Worm (Caenorhabditis elegans): ENCODE measurements around the gene Y53F4B.18.

Gene Y53F4B.18

DNA sequence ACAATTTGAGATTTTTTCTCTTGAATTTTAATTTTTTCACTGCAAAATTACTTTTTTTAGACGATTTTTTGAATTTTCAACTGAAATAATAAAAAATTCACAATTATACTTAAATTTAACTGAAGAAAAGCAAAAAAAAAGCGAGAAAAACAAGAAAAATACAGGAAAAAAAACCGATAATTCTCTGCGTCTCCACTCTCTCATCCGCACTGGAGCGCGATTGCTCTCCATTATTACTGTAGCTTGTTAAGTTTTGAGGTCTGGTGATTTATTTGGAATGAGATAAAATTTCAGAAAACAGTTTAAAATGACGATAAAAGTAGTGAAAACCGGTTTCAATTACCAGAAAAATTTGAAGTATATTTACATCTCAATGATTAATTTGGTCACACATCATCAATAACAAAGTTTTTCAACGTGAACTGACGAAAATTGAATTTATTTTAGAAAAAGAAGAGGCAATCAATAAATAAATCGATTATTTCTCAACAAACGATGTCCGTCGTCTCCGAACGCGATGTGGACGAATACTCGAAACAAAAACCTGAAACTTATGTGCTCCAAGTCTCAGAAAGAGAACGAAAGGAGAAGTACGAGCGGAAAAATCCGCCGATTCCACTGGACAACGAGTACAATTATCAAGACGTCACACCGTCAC is 5.4 kb upstream of the Y53F4B.18 start, which contains the start of gene Y53F4B.19:
Gene Y53F4B.19 (plus strand): TSS at position 157 of the 658 bp plus-strand sequence.
- TF ChIP-seq nhr-11 (tag; optimal IDR thresholded peaks at IDR 0.05) (no peak), nhr-85 (tag) (no peak), dpl-1 (GFP tag; optimal IDR thresholded peaks at IDR 0.05) (no peak), efl-1 (optimal IDR thresholded peaks at IDR 0.05) (no peak), efl-1 (GFP tag; optimal IDR thresholded peaks at IDR 0.05 in 1 of 2) (peak in 1 of 2 experiments; percentile 38), alr-1 (tag; optimal IDR thresholded peaks at IDR 0.05; ENCODE audit: borderline replicate concordance) (no peak), snpc-4 (tag; optimal IDR thresholded peaks at IDR 0.05) (no peak), ceh-82 (tag; optimal IDR thresholded peaks at IDR 0.05) (no peak), isw-1 (GFP tag; IDR thresholded peaks at IDR 0.05) (no peak), Y116A8C.19 (tag; optimal IDR thresholded peaks at IDR 0.05; ENCODE audit: borderline replicate concordance) (no peak), efl-3 (GFP tag; optimal IDR thresholded peaks at IDR 0.05) (no peak), pqm-1 (tag; optimal IDR thresholded peaks at IDR 0.05) (no peak), ceh-88 (GFP tag; IDR thresholded peaks at IDR 0.05) (no peak), elt-3 (tag; optimal IDR thresholded peaks at IDR 0.05) (no peak), lin-14 (GFP tag; optimal IDR thresholded peaks at IDR 0.05) (no peak), lsy-2 (tag; optimal IDR thresholded peaks at IDR 0.05) (peak in 1 of 2 experiments; percentile 71), lin-35 (GFP tag; optimal IDR thresholded peaks at IDR 0.05) (peak in 1 of 2 experiments; percentile 31), blmp-1 (tag; optimal IDR thresholded peaks at IDR 0.05) (no peak), lin-13 (GFP tag; optimal IDR thresholded peaks at IDR 0.05) (no peak), dsc-1 (tag; optimal IDR thresholded peaks at IDR 0.05) (no peak), nhr-76 (tag; optimal IDR thresholded peaks at IDR 0.05) (no peak), ces-1 (GFP tag; optimal IDR thresholded peaks at IDR 0.05) (no peak), lin-39 (tag; optimal IDR thresholded peaks at IDR 0.05) (no peak), nhr-77 (tag; optimal IDR thresholded peaks at IDR 0.05) (no peak)

DNA sequence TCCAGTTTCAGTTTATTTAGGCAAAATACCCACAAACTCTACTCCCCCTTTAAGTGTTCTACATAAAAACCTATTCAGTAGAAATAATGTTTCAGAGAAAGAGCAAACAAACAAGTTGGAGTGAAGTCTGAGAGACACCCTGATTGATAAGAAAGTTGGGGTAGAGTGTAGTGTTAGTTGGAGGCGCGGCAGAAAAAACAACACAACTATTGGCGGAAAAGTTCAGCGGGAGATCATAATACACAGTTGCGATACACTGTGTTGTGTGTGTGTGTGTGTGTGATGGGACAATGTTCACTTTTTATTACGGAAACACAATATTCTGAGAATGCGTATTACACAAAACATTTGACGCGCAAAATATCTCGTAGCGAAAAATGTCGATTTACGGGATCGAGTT is 3.3 kb upstream of the Y53F4B.18 start:
- no peak for TF ChIP-seq aha-1 (tag; optimal IDR thresholded peaks at IDR 0.05)
- TF ChIP-seq ces-1 (GFP tag; optimal IDR thresholded peaks at IDR 0.05), result no peak
- TF ChIP-seq mdl-1 (tag; optimal IDR thresholded peaks at IDR 0.05), result no peak
- no peak for TF ChIP-seq ceh-90 (tag; optimal IDR thresholded peaks at IDR 0.05)
- peak; percentile 83 for TF ChIP-seq nhr-77 (tag; optimal IDR thresholded peaks at IDR 0.05)
- TF ChIP-seq tlp-1 (tag; optimal IDR thresholded peaks at IDR 0.05), result no peak
- no peak for TF ChIP-seq efl-1 (optimal IDR thresholded peaks at IDR 0.05)
- TF ChIP-seq efl-1 (GFP tag; optimal IDR thresholded peaks at IDR 0.05 in 1 of 2), result peak in 1 of 2 experiments; percentile 64
- TF ChIP-seq C16A3.4 (tag; optimal IDR thresholded peaks at IDR 0.05), result no peak
- no peak for TF ChIP-seq dsc-1 (tag; optimal IDR thresholded peaks at IDR 0.05)
- TF ChIP-seq nhr-47 (tag; optimal IDR thresholded peaks at IDR 0.05), result no peak
- no peak for TF ChIP-seq efl-3 (GFP tag; optimal IDR thresholded peaks at IDR 0.05)
- TF ChIP-seq lsy-2 (tag; optimal IDR thresholded peaks at IDR 0.05), result no peak
- TF ChIP-seq egl-13 (tag; optimal IDR thresholded peaks at IDR 0.05), result no peak
- TF ChIP-seq hpl-2 (GFP tag; optimal IDR thresholded peaks at IDR 0.05), result no peak
- no peak for TF ChIP-seq pax-3 (tag; optimal IDR thresholded peaks at IDR 0.05)
- no peak for TF ChIP-seq ceh-8 (GFP tag; optimal IDR thresholded peaks at IDR 0.05)
- no peak for TF ChIP-seq jun-1 (tag; optimal IDR thresholded peaks at IDR 0.05)
- TF ChIP-seq blmp-1 (tag; optimal IDR thresholded peaks at IDR 0.05), result peak; percentile 14
- TF ChIP-seq lin-35 (GFP tag; optimal IDR thresholded peaks at IDR 0.05), result peak in 1 of 2 experiments; percentile 30
- TF ChIP-seq ceh-88 (GFP tag; IDR thresholded peaks at IDR 0.05), result no peak
- no peak for TF ChIP-seq grh-1 (GFP tag; IDR thresholded peaks at IDR 0.05)
- TF ChIP-seq sox-4 (tag; optimal IDR thresholded peaks at IDR 0.05), result no peak
- TF ChIP-seq egl-27 (tag; optimal IDR thresholded peaks at IDR 0.05), result no peak
- no peak for TF ChIP-seq unc-62 (GFP tag; optimal IDR thresholded peaks at IDR 0.05)
- TF ChIP-seq nhr-76 (tag; optimal IDR thresholded peaks at IDR 0.05), result no peak
- TF ChIP-seq nhr-237 (tag; optimal IDR thresholded peaks at IDR 0.05), result no peak
- no peak for TF ChIP-seq unc-30 (tag; optimal IDR thresholded peaks at IDR 0.05)
- peak; percentile 2 for TF ChIP-seq snu-23 (GFP tag; optimal IDR thresholded peaks at IDR 0.05)
- no peak for TF ChIP-seq vab-15 (tag; optimal IDR thresholded peaks at IDR 0.05)
- TF ChIP-seq hlh-17 (GFP tag; optimal IDR thresholded peaks at IDR 0.05; ENCODE audit: borderline replicate concordance), result no peak
- TF ChIP-seq swsn-7 (tag; optimal IDR thresholded peaks at IDR 0.05), result no peak
- TF ChIP-seq aly-2 (tag; optimal IDR thresholded peaks at IDR 0.05), result no peak
- TF ChIP-seq ceh-63 (GFP tag; optimal IDR thresholded peaks at IDR 0.05), result no peak
- TF ChIP-seq lin-39 (tag; optimal IDR thresholded peaks at IDR 0.05), result no peak
- no peak for TF ChIP-seq nhr-84 (tag; optimal IDR thresholded peaks at IDR 0.05)
- no peak for TF ChIP-seq unc-86 (tag; optimal IDR thresholded peaks at IDR 0.05)
- TF ChIP-seq irx-1 (tag; optimal IDR thresholded peaks at IDR 0.05), result no peak
